Worm (Caenorhabditis elegans) whole organism, L3 larva: ENCODE results near the gene F32E10.5.

Source experiments
- R02D3.7 ChIP-seq: fragments of 150-350 bp; optimal IDR thresholded peaks from 2 replicates; lab custom pipeline; 2014; ENCODE audit warnings: missing biosample characterization, missing genetic modification characterization
- ZK546.5 ChIP-seq: sonication (generic microtip); optimal IDR thresholded peaks from 2 replicates; lab custom pipeline; 2017; ENCODE audit warnings: missing biosample characterization, missing genetic modification characterization
- aly-2 ChIP-seq: fragments of 150-350 bp; optimal IDR thresholded peaks from 2 replicates; lab custom pipeline; 2014; ENCODE audit warnings: missing biosample characterization, missing genetic modification characterization
- ama-1 ChIP-seq: fragments of 150-350 bp; optimal IDR thresholded peaks from 2 replicates; lab custom pipeline; 2018
- ceh-16 ChIP-seq: sonication (generic microtip); optimal IDR thresholded peaks from 2 replicates; lab custom pipeline; 2017; ENCODE audit warnings: missing biosample characterization, missing genetic modification characterization
- ceh-28 ChIP-seq: fragments of 150-350 bp; optimal IDR thresholded peaks from 2 replicates; lab custom pipeline; 2014; ENCODE audit warnings: missing biosample characterization, missing genetic modification reagents, missing genetic modification characterization
- ceh-9 ChIP-seq: sonication (generic microtip); optimal IDR thresholded peaks from 2 replicates; lab custom pipeline; 2018; ENCODE audit warnings: missing biosample characterization, missing genetic modification characterization
- egl-5 ChIP-seq: fragments of 150-350 bp; optimal IDR thresholded peaks from 2 replicates; lab custom pipeline; 2017; ENCODE audit warnings: missing biosample characterization, missing genetic modification reagents, missing genetic modification characterization, inconsistent platforms
- elt-1 ChIP-seq: fragments of 150-350 bp; optimal IDR thresholded peaks from 2 replicates; lab custom pipeline; 2014; ENCODE audit warnings: missing biosample characterization, missing genetic modification characterization
- fkh-10 ChIP-seq: sonication (generic microtip); optimal IDR thresholded peaks from 2 replicates; lab custom pipeline; 2017; ENCODE audit warnings: missing biosample characterization, missing genetic modification reagents, missing genetic modification characterization
- fkh-2 ChIP-seq: fragments of 150-350 bp; optimal IDR thresholded peaks from 2 replicates; lab custom pipeline; 2014; ENCODE audit warnings: missing biosample characterization, missing genetic modification reagents, missing genetic modification characterization
- fos-1 ChIP-seq: fragments of 150-350 bp; optimal IDR thresholded peaks from 2 replicates; lab custom pipeline; 2014; ENCODE audit warnings: missing biosample characterization, missing genetic modification characterization
- hmg-11 ChIP-seq: sonication (generic microtip); optimal IDR thresholded peaks from 2 replicates; lab custom pipeline; 2016; ENCODE audit warnings: missing genetic modification characterization, missing compliant biosample characterization
- lin-15B ChIP-seq: fragments of 150-350 bp; optimal IDR thresholded peaks from 2 replicates; lab custom pipeline; 2014; ENCODE audit warnings: missing biosample characterization, missing genetic modification characterization
- lin-39 ChIP-seq: fragments of 150-350 bp; optimal IDR thresholded peaks from 2 replicates; lab custom pipeline; 2018; ENCODE audit warnings: missing biosample characterization, missing genetic modification reagents, missing genetic modification characterization
- lsy-12 ChIP-seq: sonication (generic microtip); optimal IDR thresholded peaks from 2 replicates; lab custom pipeline; 2016; ENCODE audit warnings: mild to moderate bottlenecking, missing genetic modification characterization, missing compliant biosample characterization
- mdl-1 ChIP-seq: fragments of 150-350 bp; optimal IDR thresholded peaks from 2 replicates; lab custom pipeline; 2014; ENCODE audit warnings: missing biosample characterization, missing genetic modification characterization
- nfya-1 ChIP-seq: sonication (generic microtip); optimal IDR thresholded peaks from 2 replicates; lab custom pipeline; 2017; ENCODE audit warnings: missing genetic modification characterization, mild to moderate bottlenecking, missing compliant biosample characterization, antibody characterized with exemption, moderate library complexity; ENCODE audit not compliant: insufficient read depth
- nhr-11 ChIP-seq: fragments of 150-350 bp; optimal IDR thresholded peaks from 2 replicates; lab custom pipeline; 2014; ENCODE audit warnings: missing biosample characterization, missing genetic modification characterization
- nhr-12 ChIP-seq: fragments of 150-350 bp; optimal IDR thresholded peaks from 2 replicates; lab custom pipeline; 2014; ENCODE audit warnings: missing biosample characterization, missing genetic modification characterization
- nhr-23 ChIP-seq: fragments of 150-350 bp; optimal IDR thresholded peaks from 2 replicates; lab custom pipeline; 2014; ENCODE audit warnings: missing biosample characterization, missing genetic modification reagents, missing genetic modification characterization
- nhr-237 ChIP-seq: fragments of 150-350 bp; optimal IDR thresholded peaks from 2 replicates; lab custom pipeline; 2014; ENCODE audit warnings: missing biosample characterization, missing genetic modification characterization
- nhr-25 ChIP-seq: sonication (generic microtip); optimal IDR thresholded peaks from 2 replicates; lab custom pipeline; 2017; ENCODE audit warnings: missing biosample characterization, missing genetic modification characterization
- nhr-28 ChIP-seq: fragments of 150-350 bp; optimal IDR thresholded peaks from 2 replicates; lab custom pipeline; 2014; ENCODE audit warnings: missing biosample characterization, missing genetic modification characterization
- nhr-67 ChIP-seq: fragments of 150-350 bp; optimal IDR thresholded peaks from 2 replicates; lab custom pipeline; 2014; ENCODE audit warnings: missing biosample characterization, missing genetic modification characterization
- nhr-77 ChIP-seq: fragments of 150-350 bp; optimal IDR thresholded peaks from 2 replicates; lab custom pipeline; 2014; ENCODE audit warnings: missing biosample characterization, missing genetic modification characterization
- pha-4 ChIP-seq: fragments of 150-350 bp; optimal IDR thresholded peaks from 2 replicates; lab custom pipeline; 2014; ENCODE audit warnings: missing biosample characterization, missing genetic modification reagents, missing genetic modification characterization
- pqm-1 ChIP-seq: fragments of 150-350 bp; optimal IDR thresholded peaks from 2 replicates; lab custom pipeline; 2017; ENCODE audit warnings: missing biosample characterization, missing genetic modification characterization, inconsistent platforms
- sea-2 ChIP-seq: fragments of 150-350 bp; sonication (generic microtip); optimal IDR thresholded peaks from 4 replicates; lab custom pipeline; 2014; ENCODE audit warnings: missing biosample characterization, missing genetic modification reagents, missing genetic modification characterization
- skn-1 ChIP-seq: fragments of 150-350 bp; optimal IDR thresholded peaks from 2 replicates; lab custom pipeline; 2014; ENCODE audit warnings: missing biosample characterization, missing genetic modification characterization
- snpc-4 ChIP-seq: fragments of 150-350 bp; optimal IDR thresholded peaks from 2 replicates; lab custom pipeline; 2014; ENCODE audit warnings: missing biosample characterization, missing genetic modification characterization
- unc-39 ChIP-seq: sonication (generic microtip); optimal IDR thresholded peaks from 4 replicates; lab custom pipeline; 2017; ENCODE audit warnings: missing biosample characterization, missing genetic modification characterization
- zag-1 ChIP-seq: fragments of 150-350 bp; optimal IDR thresholded peaks from 2 replicates; lab custom pipeline; 2014; ENCODE audit warnings: missing biosample characterization, missing genetic modification characterization
- ztf-11 ChIP-seq: fragments of 150-350 bp; optimal IDR thresholded peaks from 2 replicates; lab custom pipeline; 2014; ENCODE audit warnings: missing biosample characterization, missing genetic modification characterization
- ztf-4 ChIP-seq: fragments of 150-350 bp; optimal IDR thresholded peaks from 2 replicates; lab custom pipeline; 2014; ENCODE audit warnings: missing biosample characterization, missing genetic modification characterization

The F32E10.5 gene

DNA sequence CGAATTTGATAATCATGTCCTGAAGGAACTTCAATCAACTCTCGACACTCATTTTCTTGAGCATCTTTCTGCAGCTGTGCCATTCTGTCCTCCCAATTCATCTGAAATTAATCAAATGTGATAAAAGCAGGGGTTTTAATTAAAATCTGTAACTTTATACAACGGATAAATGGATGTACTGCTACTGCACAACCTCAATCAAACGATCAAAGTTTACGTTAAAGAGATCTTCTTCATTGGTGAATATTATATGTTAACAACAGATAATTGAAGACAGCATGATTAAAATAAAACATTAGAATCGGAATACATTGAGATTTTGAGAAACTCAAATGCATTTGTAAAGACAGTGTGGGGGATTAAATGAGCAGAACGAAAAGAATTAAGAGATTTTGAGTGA lies at the start of gene F32E10.5:
F32E10.5 (minus strand) TSS at position 101 of the 400 bp plus-strand sequence.
- TF ChIP-seq ztf-11 (tag; lab: Kevin White, UChicago) (no peak), ZK546.5 (no peak), lin-15B (tag; lab: Kevin White, UChicago) (no peak)

- TF ChIP-seq fkh-10 (GFP tag; lab: Kevin White, UChicago) (peak; percentile 63), skn-1 (tag; lab: Kevin White, UChicago) (no peak), nfya-1 (tag; lab: Kevin White, UChicago) (peak; percentile 36), fkh-2 (tag; lab: Kevin White, UChicago) (no peak), aly-2 (tag; lab: Kevin White, UChicago) (peak; percentile 50)
These were observed 45.7 kb upstream of the F32E10.5 start for ce11 chrIV:7623868-7624267.

ce11 chrIV:7623078-7623477 lies 44.9 kb upstream of the F32E10.5 start:
- TF ChIP-seq pqm-1 (tag; lab: Kevin White, UChicago) (no peak), R02D3.7 (tag; lab: Kevin White, UChicago) (no peak), elt-1 (tag; lab: Kevin White, UChicago) (no peak), ztf-4 (no peak), ama-1 (lab: Kevin White, UChicago) (no peak), nhr-77 (tag; lab: Kevin White, UChicago) (no peak), ceh-28 (no peak), pha-4 (tag; lab: Kevin White, UChicago) (no peak), sea-2 (no peak), lsy-12 (no peak), ceh-9 (tag; lab: Kevin White, UChicago) (no peak), nfya-1 (tag; lab: Kevin White, UChicago) (no peak), zag-1 (tag; lab: Kevin White, UChicago) (no peak), egl-5 (no peak), ZK546.5 (no peak), ceh-16 (no peak)

- TF ChIP-seq nfya-1 (tag; lab: Kevin White, UChicago) (peak; percentile 40), fos-1 (tag; lab: Kevin White, UChicago) (no peak)
These were observed 42.3 kb upstream of the F32E10.5 start for ce11 chrIV:7620450-7620849.

ce11 chrIV:7619261-7619660 lies 41.1 kb upstream of the F32E10.5 start:
- TF ChIP-seq ceh-28 (no peak), fkh-10 (GFP tag; lab: Kevin White, UChicago) (peak; percentile 52), sea-2 (no peak), nhr-237 (tag; lab: Kevin White, UChicago) (no peak), snpc-4 (peak; percentile 21), mdl-1 (tag; lab: Kevin White, UChicago) (no peak), unc-39 (no peak), zag-1 (tag; lab: Kevin White, UChicago) (no peak), nfya-1 (tag; lab: Kevin White, UChicago) (peak; percentile 51), pha-4 (tag; lab: Kevin White, UChicago) (no peak), hmg-11 (tag; lab: Kevin White, UChicago) (peak; percentile 14), lin-39 (peak; percentile 69)
- TF ChIP-seq, all 47 proteins: peak for 5

DNA sequence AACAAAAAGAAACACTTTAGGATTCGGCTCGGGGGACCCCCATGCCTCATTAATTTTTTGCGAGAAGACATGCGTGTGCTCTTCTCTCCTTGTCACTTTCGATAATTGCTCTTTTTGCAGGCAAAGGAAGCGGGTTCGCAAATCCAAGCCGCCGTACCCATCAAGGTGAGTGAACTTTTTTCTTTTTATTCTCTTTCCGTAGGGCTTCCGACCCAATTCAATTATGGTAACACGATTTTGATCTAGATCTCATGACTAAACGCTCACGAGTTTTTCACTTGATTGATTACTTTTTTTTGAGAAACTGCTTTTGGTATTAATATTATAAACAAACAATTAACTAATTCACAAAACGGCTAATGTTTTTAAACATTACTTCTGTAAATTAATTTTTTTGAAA lies 34.3 kb upstream of the F32E10.5 start:
- TF ChIP-seq nhr-25 (tag; lab: Kevin White, UChicago), result no peak
- TF ChIP-seq nhr-28 (tag; lab: Kevin White, UChicago), result no peak
- TF ChIP-seq nhr-67 (tag; lab: Kevin White, UChicago), result no peak
- no peak for TF ChIP-seq nhr-77 (tag; lab: Kevin White, UChicago)
- TF ChIP-seq ztf-4, result no peak
- TF ChIP-seq nhr-11 (tag; lab: Kevin White, UChicago), result no peak
- TF ChIP-seq pqm-1 (tag; lab: Kevin White, UChicago), result no peak
- TF ChIP-seq nhr-12 (tag; lab: Kevin White, UChicago), result no peak
- no peak for TF ChIP-seq nhr-23 (tag; lab: Kevin White, UChicago)
- TF ChIP-seq aly-2 (tag; lab: Kevin White, UChicago), result no peak
- no peak for TF ChIP-seq lin-39
